Worm (Caenorhabditis elegans): ENCODE data around the gene C45H4.21.

Gene C45H4.21

ce11 chrV:2149432-2149831 is at the start of gene C45H4.21:
Gene C45H4.21, minus strand, starts transcription at chrV:2149532.
- TF ChIP-seq hpl-2 (GFP tag; optimal IDR thresholded peaks at IDR 0.05), result no peak
- TF ChIP-seq efl-1 (optimal IDR thresholded peaks at IDR 0.05), result no peak
- TF ChIP-seq efl-1 (GFP tag; optimal IDR thresholded peaks at IDR 0.05 in 1 of 2), result peak in 1 of 2 experiments; percentile 39

DNA sequence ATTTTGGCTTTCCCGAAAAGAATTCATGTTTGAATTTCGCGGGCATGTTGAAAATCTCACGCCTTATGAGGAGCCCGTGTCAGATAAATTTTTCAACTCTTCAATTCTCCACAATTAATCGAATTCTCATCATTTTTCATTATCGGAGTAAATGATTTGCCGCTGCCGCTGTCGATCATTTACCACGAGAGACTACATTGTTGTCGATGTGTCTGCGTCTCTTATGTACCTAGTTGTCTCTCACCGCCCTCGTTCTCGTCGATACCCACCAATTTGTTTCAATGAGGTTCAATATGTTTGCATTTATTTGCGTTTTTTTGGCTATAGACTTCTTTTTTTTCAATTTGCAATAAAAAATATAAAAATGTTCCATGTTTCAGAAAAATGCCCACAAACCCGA is 42.8 kb upstream of the C45H4.21 start, which contains the start of gene nhr-13:
Gene nhr-13, plus strand, starts transcription at position 369 of the 400 bp plus-strand sequence.
- TF ChIP-seq zip-4 (GFP tag; optimal IDR thresholded peaks at IDR 0.05) (no peak), alr-1 (tag; optimal IDR thresholded peaks at IDR 0.05; ENCODE audit: borderline replicate concordance) (no peak), mdl-1 (tag; optimal IDR thresholded peaks at IDR 0.05) (peak in 1 of 2 experiments; percentile 43), zag-1 (tag; optimal IDR thresholded peaks at IDR 0.05) (no peak), nhr-76 (tag; optimal IDR thresholded peaks at IDR 0.05) (no peak), dsc-1 (tag; optimal IDR thresholded peaks at IDR 0.05) (peak; percentile 64), nhr-11 (tag; optimal IDR thresholded peaks at IDR 0.05) (no peak), lir-3 (tag; optimal IDR thresholded peaks at IDR 0.05; ENCODE audit: poor library complexity) (no peak), vab-15 (tag; optimal IDR thresholded peaks at IDR 0.05) (no peak), rnt-1 (tag; optimal IDR thresholded peaks at IDR 0.05) (peak; percentile 18), lin-39 (tag; optimal IDR thresholded peaks at IDR 0.05) (no peak), efl-1 (optimal IDR thresholded peaks at IDR 0.05) (peak in 1 of 2 experiments; percentile 17), efl-1 (GFP tag; optimal IDR thresholded peaks at IDR 0.05 in 1 of 2) (peak in 1 of 2 experiments; percentile 50), nhr-20 (tag; optimal IDR thresholded peaks at IDR 0.05) (peak; percentile 85), lin-35 (GFP tag; optimal IDR thresholded peaks at IDR 0.05) (peak in 1 of 2 experiments; percentile 36), elt-2 (tag; optimal IDR thresholded peaks at IDR 0.05) (peak; percentile 50), irx-1 (tag; optimal IDR thresholded peaks at IDR 0.05) (no peak), snu-23 (GFP tag; optimal IDR thresholded peaks at IDR 0.05) (peak; percentile 30), nhr-90 (tag; optimal IDR thresholded peaks at IDR 0.05; ENCODE audit: poor library complexity) (peak; percentile 17)

ce11 chrV:2191122-2191521 is 41.8 kb upstream of the C45H4.21 start, which contains the start of gene srbc-42:
Gene srbc-42, minus strand, starts transcription at chrV:2191222.
- no peak for TF ChIP-seq ceh-82 (tag; optimal IDR thresholded peaks at IDR 0.05)
- no peak for TF ChIP-seq nhr-20 (tag; optimal IDR thresholded peaks at IDR 0.05)
- no peak for TF ChIP-seq nhr-47 (tag; optimal IDR thresholded peaks at IDR 0.05)
- no peak for TF ChIP-seq nhr-90 (tag; optimal IDR thresholded peaks at IDR 0.05; ENCODE audit: poor library complexity)
- TF ChIP-seq ceh-90 (tag; optimal IDR thresholded peaks at IDR 0.05), result no peak
- TF ChIP-seq aha-1 (tag; optimal IDR thresholded peaks at IDR 0.05), result no peak
- no peak for TF ChIP-seq nhr-77 (tag; optimal IDR thresholded peaks at IDR 0.05)
- no peak for TF ChIP-seq egl-27 (tag; optimal IDR thresholded peaks at IDR 0.05)
- TF ChIP-seq F16B12.6 (tag; optimal IDR thresholded peaks at IDR 0.05), result no peak

ce11 chrV:2190383-2190782 is 41.1 kb upstream of the C45H4.21 start:
- TF ChIP-seq ceh-82 (tag; optimal IDR thresholded peaks at IDR 0.05), result no peak
- no peak for TF ChIP-seq mdl-1 (tag; optimal IDR thresholded peaks at IDR 0.05)
- TF ChIP-seq hlh-17 (GFP tag; optimal IDR thresholded peaks at IDR 0.05; ENCODE audit: borderline replicate concordance), result no peak
- no peak for TF ChIP-seq hlh-4 (tag; optimal IDR thresholded peaks at IDR 0.05)
- no peak for TF ChIP-seq ztf-11 (tag; optimal IDR thresholded peaks at IDR 0.05)
- no peak for TF ChIP-seq mep-1 (tag; optimal IDR thresholded peaks at IDR 0.05)
- no peak for TF ChIP-seq ceh-88 (GFP tag; IDR thresholded peaks at IDR 0.05)
- TF ChIP-seq egl-27 (tag; optimal IDR thresholded peaks at IDR 0.05), result no peak
- no peak for TF ChIP-seq unc-30 (tag; optimal IDR thresholded peaks at IDR 0.05)
- no peak for TF ChIP-seq grh-1 (GFP tag; IDR thresholded peaks at IDR 0.05)
- no peak for TF ChIP-seq zag-1 (tag; optimal IDR thresholded peaks at IDR 0.05)
- no peak for TF ChIP-seq pqm-1 (tag; optimal IDR thresholded peaks at IDR 0.05)
- TF ChIP-seq unc-86 (tag; optimal IDR thresholded peaks at IDR 0.05), result no peak

All from whole organism, L1 larva.